Fruit fly (Drosophila melanogaster) whole organism: ENCODE results near the gene CG9114.

ENCODE experiments used
- CG8478 ChIP-seq: fragments of >200 bp; optimal IDR thresholded peaks from 2 replicates; lab custom pipeline; 2018; ENCODE audit warnings: inconsistent platforms
- Dll ChIP-seq: fragments of >200 bp; optimal IDR thresholded peaks from 2 replicates; lab custom pipeline; 2017
- EcR ChIP-seq, 2 experiments: fragments of >200 bp; optimal IDR thresholded peaks; 2 replicates each; lab custom pipeline; 2017; ENCODE audit warnings: missing biosample characterization in 2 of 2, missing genetic modification characterization in 2 of 2, missing genetic modification reagents in 2 of 2
- pan ChIP-seq: fragments of >200 bp; optimal IDR thresholded peaks from 2 replicates; lab custom pipeline; 2017
- psq ChIP-seq: fragments of >200 bp; optimal IDR thresholded peaks from 2 replicates; lab custom pipeline; 2017
- usp ChIP-seq: fragments of >200 bp; optimal IDR thresholded peaks from 2 replicates; lab custom pipeline; 2017; ENCODE audit warnings: missing biosample characterization, missing genetic modification characterization, mixed read lengths

Gene CG9114

dm6 chrX:15335845-15336453 is 3.0 kb upstream of the CG9114 start:
- no peak for TF ChIP-seq usp (GFP tag; lab: Kevin White, UChicago)
- TF ChIP-seq psq, result no peak
- TF ChIP-seq Dll (lab: Kevin White, UChicago), result no peak
- no peak for TF ChIP-seq EcR (GFP tag; optimal IDR thresholded peaks at IDR 0.05; lab: Kevin White, UChicago)
- no peak for TF ChIP-seq CG8478 (lab: Kevin White, UChicago)
- no peak for TF ChIP-seq pan (lab: Kevin White, UChicago)

dm6 chrX:15334999-15335398 is 2.0 kb upstream of the CG9114 start:
- no peak for TF ChIP-seq EcR (GFP tag; optimal IDR thresholded peaks at IDR 0.05; lab: Kevin White, UChicago)

dm6 chrX:15328148-15328718 is 4.7 kb downstream of the CG9114 start, which contains the start of gene dah:
Gene dah, plus strand, starts transcription at chrX:15328342.
- TF ChIP-seq EcR (GFP tag; optimal IDR thresholded peaks at IDR 0.05; lab: Kevin White, UChicago), result no peak
- TF ChIP-seq usp (GFP tag; lab: Kevin White, UChicago), result no peak
- TF ChIP-seq psq, result no peak
- no peak for TF ChIP-seq CG8478 (lab: Kevin White, UChicago)

dm6 chrX:15323302-15323880 is 9.6 kb downstream of the CG9114 start:
- TF ChIP-seq Dll (lab: Kevin White, UChicago), result no peak
- no peak for TF ChIP-seq usp (GFP tag; lab: Kevin White, UChicago)
- TF ChIP-seq EcR (GFP tag; optimal IDR thresholded peaks at IDR 0.05; lab: Kevin White, UChicago), result no peak
- no peak for TF ChIP-seq pan (lab: Kevin White, UChicago)
- TF ChIP-seq CG8478 (lab: Kevin White, UChicago), result no peak
- no peak for TF ChIP-seq psq

- TF ChIP-seq Dll (lab: Kevin White, UChicago) (no peak), EcR (GFP tag; optimal IDR thresholded peaks at IDR 0.05; lab: Kevin White, UChicago) (no peak), usp (GFP tag; lab: Kevin White, UChicago) (no peak), CG8478 (lab: Kevin White, UChicago) (no peak), pan (lab: Kevin White, UChicago) (no peak), psq (no peak)
Observed at dm6 chrX:15320973-15321372, 12.0 kb downstream of the CG9114 start.

dm6 chrX:15320522-15320921 is 12.4 kb downstream of the CG9114 start:
- no peak for TF ChIP-seq CG8478 (lab: Kevin White, UChicago)
- TF ChIP-seq EcR (GFP tag; optimal IDR thresholded peaks at IDR 0.05; lab: Kevin White, UChicago), result no peak
- TF ChIP-seq usp (GFP tag; lab: Kevin White, UChicago), result no peak
- no peak for TF ChIP-seq psq
- TF ChIP-seq Dll (lab: Kevin White, UChicago), result no peak
- no peak for TF ChIP-seq pan (lab: Kevin White, UChicago)

- TF ChIP-seq EcR (GFP tag; optimal IDR thresholded peaks at IDR 0.05; lab: Kevin White, UChicago), result no peak
- no peak for TF ChIP-seq pan (lab: Kevin White, UChicago)
- no peak for TF ChIP-seq Dll (lab: Kevin White, UChicago)
- TF ChIP-seq psq, result no peak
- no peak for TF ChIP-seq CG8478 (lab: Kevin White, UChicago)
- no peak for TF ChIP-seq usp (GFP tag; lab: Kevin White, UChicago)
Observed at dm6 chrX:15319699-15320482, 13.1 kb downstream of the CG9114 start.

dm6 chrX:15319290-15319689 is 13.7 kb downstream of the CG9114 start, which contains the start of gene Top1:
Gene Top1, plus strand, starts transcription at chrX:15319479.
- no peak for TF ChIP-seq usp (GFP tag; lab: Kevin White, UChicago)
- no peak for TF ChIP-seq CG8478 (lab: Kevin White, UChicago)
- TF ChIP-seq pan (lab: Kevin White, UChicago), result no peak
- no peak for TF ChIP-seq EcR (GFP tag; optimal IDR thresholded peaks at IDR 0.05; lab: Kevin White, UChicago)
- TF ChIP-seq psq, result no peak
- no peak for TF ChIP-seq Dll (lab: Kevin White, UChicago)

- no peak for TF ChIP-seq CG8478 (lab: Kevin White, UChicago)
- no peak for TF ChIP-seq Dll (lab: Kevin White, UChicago)
- TF ChIP-seq usp (GFP tag; lab: Kevin White, UChicago), result no peak
- no peak for TF ChIP-seq pan (lab: Kevin White, UChicago)
- no peak for TF ChIP-seq EcR (GFP tag; optimal IDR thresholded peaks at IDR 0.05; lab: Kevin White, UChicago)
- TF ChIP-seq psq, result no peak
Observed at dm6 chrX:15313829-15314324, 19.1 kb downstream of the CG9114 start.

dm6 chrX:15313389-15313788 is 19.6 kb downstream of the CG9114 start:
- TF ChIP-seq pan (lab: Kevin White, UChicago) (no peak), psq (no peak), CG8478 (lab: Kevin White, UChicago) (no peak), Dll (lab: Kevin White, UChicago) (no peak), usp (GFP tag; lab: Kevin White, UChicago) (no peak), EcR (GFP tag; optimal IDR thresholded peaks at IDR 0.05; lab: Kevin White, UChicago) (no peak)

dm6 chrX:15312882-15313154 is 20.1 kb downstream of the CG9114 start:
- TF ChIP-seq pan (lab: Kevin White, UChicago) (no peak), Dll (lab: Kevin White, UChicago) (no peak), psq (no peak), EcR (GFP tag; optimal IDR thresholded peaks at IDR 0.05; lab: Kevin White, UChicago) (no peak), CG8478 (lab: Kevin White, UChicago) (no peak), usp (GFP tag; lab: Kevin White, UChicago) (no peak)
